Worm (Caenorhabditis elegans) whole organism, mixed stage, embryonic: Measurements from ENCODE around the gene C04G6.11.

Source experiments
- M03D4.4 ChIP-seq: sonication (generic microtip); optimal IDR thresholded peaks from 2 replicates; lab custom pipeline; 2017; ENCODE audit warnings: mild to moderate bottlenecking, missing genetic modification characterization, missing compliant biosample characterization
- bed-3 ChIP-seq: fragments of 200-800 bp; sonication (Bioruptor generic); optimal IDR thresholded peaks from 3 replicates; lab custom pipeline; 2018; ENCODE audit warnings: mild to moderate bottlenecking, missing genetic modification characterization, moderate library complexity, missing compliant biosample characterization
- ceh-39 ChIP-seq: fragments of 150-350 bp; optimal IDR thresholded peaks from 2 replicates; lab custom pipeline; 2014; ENCODE audit warnings: missing biosample characterization, missing genetic modification characterization
- ceh-43 ChIP-seq: fragments of 200-800 bp; sonication (Bioruptor generic); optimal IDR thresholded peaks from 2 replicates; lab custom pipeline; 2018; ENCODE audit warnings: mild to moderate bottlenecking, missing genetic modification characterization, moderate library complexity, missing compliant biosample characterization
- ceh-83 ChIP-seq: fragments of 200-800 bp; sonication (Bioruptor generic); optimal IDR thresholded peaks from 2 replicates; lab custom pipeline; 2018; ENCODE audit warnings: mild to moderate bottlenecking, missing genetic modification characterization, missing compliant biosample characterization
- ces-1 ChIP-seq: fragments of 150-350 bp; optimal IDR thresholded peaks from 2 replicates; lab custom pipeline; 2014; ENCODE audit warnings: missing biosample characterization, missing genetic modification reagents, missing genetic modification characterization
- drap-1 ChIP-seq: fragments of 200-800 bp; sonication (Bioruptor generic); optimal IDR thresholded peaks from 3 replicates; lab custom pipeline; 2018; ENCODE audit warnings: mild to moderate bottlenecking, missing genetic modification characterization, missing compliant biosample characterization
- elt-1 ChIP-seq: sonication (generic microtip); optimal IDR thresholded peaks from 2 replicates; lab custom pipeline; 2017; ENCODE audit warnings: missing genetic modification characterization, mild to moderate bottlenecking, missing compliant biosample characterization, antibody characterized with exemption, moderate library complexity, borderline replicate concordance; ENCODE audit not compliant: insufficient read depth
- elt-3 ChIP-seq: fragments of 150-350 bp; optimal IDR thresholded peaks from 2 replicates; lab custom pipeline; 2014; ENCODE audit warnings: missing biosample characterization, missing genetic modification characterization
- flh-1 ChIP-seq: fragments of 200-800 bp; sonication (Bioruptor generic); optimal IDR thresholded peaks from 2 replicates; lab custom pipeline; 2018; ENCODE audit warnings: mild to moderate bottlenecking, missing genetic modification characterization, moderate library complexity, missing compliant biosample characterization
- ham-2 ChIP-seq: fragments of 200-800 bp; sonication (Bioruptor generic); optimal IDR thresholded peaks from 2 replicates; lab custom pipeline; 2018; ENCODE audit warnings: mild to moderate bottlenecking, missing genetic modification characterization, missing compliant biosample characterization
- hlh-1 ChIP-seq: fragments of 150-350 bp; optimal IDR thresholded peaks from 2 replicates; lab custom pipeline; 2014; ENCODE audit warnings: missing biosample characterization, missing genetic modification reagents, missing genetic modification characterization
- lin-13 ChIP-seq: fragments of 150-350 bp; optimal IDR thresholded peaks from 2 replicates; lab custom pipeline; 2014; ENCODE audit warnings: missing biosample characterization, missing genetic modification characterization
- lin-32 ChIP-seq: fragments of 200-800 bp; sonication (Bioruptor generic); optimal IDR thresholded peaks from 2 replicates; lab custom pipeline; 2018; ENCODE audit warnings: mild to moderate bottlenecking, missing genetic modification characterization, missing compliant biosample characterization
- lsy-2 ChIP-seq: fragments of 150-350 bp; optimal IDR thresholded peaks from 2 replicates; lab custom pipeline; 2014; ENCODE audit warnings: missing biosample characterization, missing genetic modification characterization
- mab-5 ChIP-seq: fragments of 150-350 bp; optimal IDR thresholded peaks from 2 replicates; lab custom pipeline; 2014; ENCODE audit warnings: missing biosample characterization, missing genetic modification characterization
- mep-1 ChIP-seq: fragments of 150-350 bp; optimal IDR thresholded peaks from 2 replicates; lab custom pipeline; 2017; ENCODE audit warnings: missing biosample characterization, missing genetic modification reagents, missing genetic modification characterization, inconsistent platforms
- mls-2 ChIP-seq: sonication (generic microtip); optimal IDR thresholded peaks from 2 replicates; lab custom pipeline; 2016; ENCODE audit warnings: mild to moderate bottlenecking, missing genetic modification characterization, moderate library complexity, missing compliant biosample characterization
- nhr-12 ChIP-seq: fragments of 150-350 bp; optimal IDR thresholded peaks from 2 replicates; lab custom pipeline; 2014; ENCODE audit warnings: missing biosample characterization, missing genetic modification characterization
- nhr-2 ChIP-seq: fragments of 150-350 bp; optimal IDR thresholded peaks from 2 replicates; lab custom pipeline; 2014; ENCODE audit warnings: missing biosample characterization, missing genetic modification characterization
- nhr-237 ChIP-seq: fragments of 150-350 bp; optimal IDR thresholded peaks from 2 replicates; lab custom pipeline; 2014; ENCODE audit warnings: missing biosample characterization, missing genetic modification characterization
- nhr-28 ChIP-seq: fragments of 150-350 bp; optimal IDR thresholded peaks from 2 replicates; lab custom pipeline; 2014; ENCODE audit warnings: missing biosample characterization, missing genetic modification characterization
- nhr-76 ChIP-seq: sonication (generic microtip); optimal IDR thresholded peaks from 2 replicates; lab custom pipeline; 2017; ENCODE audit warnings: missing biosample characterization, missing genetic modification characterization
- sem-2 ChIP-seq: fragments of 200-800 bp; sonication (Bioruptor generic); optimal IDR thresholded peaks from 2 replicates; lab custom pipeline; 2018; ENCODE audit warnings: mild to moderate bottlenecking, missing genetic modification characterization, missing compliant biosample characterization
- snpc-4 ChIP-seq: fragments of 150-350 bp; optimal IDR thresholded peaks from 2 replicates; lab custom pipeline; 2014; ENCODE audit warnings: missing biosample characterization, missing genetic modification characterization
- tbx-8 ChIP-seq: fragments of 200-800 bp; sonication (Bioruptor generic); optimal IDR thresholded peaks from 2 replicates; lab custom pipeline; 2018; ENCODE audit warnings: mild to moderate bottlenecking, missing genetic modification characterization, moderate library complexity, missing compliant biosample characterization
- unc-120 ChIP-seq: sonication (generic microtip); optimal IDR thresholded peaks from 2 replicates; lab custom pipeline; 2017; ENCODE audit warnings: missing genetic modification characterization, missing compliant biosample characterization; ENCODE audit not compliant: poor library complexity, severe bottlenecking
- unc-39 ChIP-seq: fragments of 150-350 bp; optimal IDR thresholded peaks from 2 replicates; lab custom pipeline; 2014; ENCODE audit warnings: missing biosample characterization, missing genetic modification characterization
- unc-62 ChIP-seq: fragments of 150-350 bp; optimal IDR thresholded peaks from 2 replicates; lab custom pipeline; 2014; ENCODE audit warnings: missing biosample characterization, missing genetic modification reagents, missing genetic modification characterization
- zip-8 ChIP-seq: fragments of 150-350 bp; optimal IDR thresholded peaks from 2 replicates; lab custom pipeline; 2014; ENCODE audit warnings: missing biosample characterization, missing genetic modification characterization
- ztf-11 ChIP-seq: fragments of 150-350 bp; optimal IDR thresholded peaks from 2 replicates; lab custom pipeline; 2014; ENCODE audit warnings: missing biosample characterization, missing genetic modification characterization

C04G6.11 gene

ce11 chrII:5103189-5103588 is 445 bp downstream of the C04G6.11 start:
- TF ChIP-seq lin-32, result no peak
- no peak for TF ChIP-seq M03D4.4 (tag; lab: Kevin White, UChicago)
- TF ChIP-seq elt-1 (tag; lab: Kevin White, UChicago), result no peak
- no peak for TF ChIP-seq unc-39 (tag; lab: Kevin White, UChicago)

DNA sequence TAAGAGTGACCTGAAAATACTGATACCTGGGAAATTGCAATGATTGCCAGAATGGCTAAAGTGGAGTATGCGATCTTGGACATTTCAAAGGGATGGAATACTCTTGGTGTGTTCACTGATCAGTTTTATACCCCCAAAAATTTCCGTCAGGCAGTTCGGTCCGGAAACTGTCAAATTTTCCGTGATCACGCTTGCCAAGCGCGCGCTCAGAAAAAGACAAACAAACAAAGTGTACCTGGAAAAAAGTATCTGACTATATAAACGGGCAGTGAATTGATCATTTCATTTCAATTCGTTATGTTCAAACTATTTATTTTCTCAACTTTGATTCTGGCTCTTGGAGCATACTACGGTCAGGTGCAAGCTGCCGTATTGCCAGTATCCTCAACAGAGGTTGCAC is 1.9 kb downstream of the C04G6.11 start, which contains the start of the genes idpb-3 and idpb-1:
TSS of gene idpb-3 (minus strand) at position 101 of the 400 bp plus-strand sequence.
TSS of gene idpb-1 (plus strand) at position 284 of the 400 bp plus-strand sequence.
- TF ChIP-seq mep-1 (tag; lab: Kevin White, UChicago), result no peak
- no peak for TF ChIP-seq ces-1 (GFP tag; lab: Kevin White, UChicago)
- no peak for TF ChIP-seq ceh-43
- TF ChIP-seq sem-2, result no peak
- TF ChIP-seq lsy-2 (tag; lab: Kevin White, UChicago), result no peak
- no peak for TF ChIP-seq bed-3 (GFP tag; lab: Kevin White, UChicago)
- no peak for TF ChIP-seq nhr-12 (tag; lab: Kevin White, UChicago)
- no peak for TF ChIP-seq nhr-237 (tag; lab: Kevin White, UChicago)
- TF ChIP-seq drap-1 (GFP tag; lab: Kevin White, UChicago), result no peak
- no peak for TF ChIP-seq mab-5 (tag; lab: Kevin White, UChicago)
- no peak for TF ChIP-seq hlh-1 (tag; lab: Kevin White, UChicago)
- no peak for TF ChIP-seq lin-13 (tag; lab: Kevin White, UChicago)
- no peak for TF ChIP-seq unc-62 (GFP tag; lab: Kevin White, UChicago)

DNA sequence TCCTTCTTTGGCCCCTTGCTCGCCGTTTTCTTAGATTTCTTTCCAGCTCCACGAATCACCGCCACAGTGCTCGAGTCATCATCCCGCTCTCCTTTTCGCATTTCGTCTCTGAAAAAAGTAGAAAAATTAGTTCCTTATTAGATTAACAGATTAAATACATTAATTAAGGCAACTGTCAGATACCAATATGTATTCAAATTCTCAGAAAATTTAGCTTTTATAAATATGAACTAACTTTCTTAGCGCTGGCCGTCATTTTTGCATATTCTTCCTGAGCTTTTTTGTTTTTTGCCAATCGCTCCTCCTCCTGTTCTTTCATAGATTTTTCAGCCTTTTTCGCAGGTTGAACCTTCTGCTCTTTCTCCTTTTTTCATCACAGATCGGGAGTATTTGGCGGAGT is 4.0 kb downstream of the C04G6.11 start, which contains the start of gene C04G6.6:
TSS of gene C04G6.6 (minus strand) at position 101 of the 400 bp plus-strand sequence.
- TF ChIP-seq mls-2 (no peak), lin-32 (no peak), hlh-1 (tag; lab: Kevin White, UChicago) (no peak), sem-2 (no peak), elt-1 (tag; lab: Kevin White, UChicago) (no peak), mep-1 (tag; lab: Kevin White, UChicago) (no peak), ztf-11 (tag; lab: Kevin White, UChicago) (no peak), drap-1 (GFP tag; lab: Kevin White, UChicago) (no peak), nhr-28 (tag; lab: Kevin White, UChicago) (no peak), nhr-76 (tag; lab: Kevin White, UChicago) (no peak), ceh-83 (no peak), lin-13 (tag; lab: Kevin White, UChicago) (no peak), ceh-39 (tag; lab: Kevin White, UChicago) (no peak), ham-2 (GFP tag; lab: Kevin White, UChicago) (no peak), zip-8 (no peak), tbx-8 (GFP tag; lab: Kevin White, UChicago) (no peak)
- TF ChIP-seq, all 35 proteins: peak for 0

ce11 chrII:5099034-5099433 is 4.6 kb downstream of the C04G6.11 start:
- TF ChIP-seq nhr-12 (tag; lab: Kevin White, UChicago) (no peak), mep-1 (tag; lab: Kevin White, UChicago) (no peak), nhr-2 (tag; lab: Kevin White, UChicago) (no peak), ham-2 (GFP tag; lab: Kevin White, UChicago) (no peak), unc-120 (tag; lab: Kevin White, UChicago) (no peak), lin-13 (tag; lab: Kevin White, UChicago) (no peak), elt-3 (no peak), flh-1 (GFP tag; lab: Kevin White, UChicago) (no peak)

DNA sequence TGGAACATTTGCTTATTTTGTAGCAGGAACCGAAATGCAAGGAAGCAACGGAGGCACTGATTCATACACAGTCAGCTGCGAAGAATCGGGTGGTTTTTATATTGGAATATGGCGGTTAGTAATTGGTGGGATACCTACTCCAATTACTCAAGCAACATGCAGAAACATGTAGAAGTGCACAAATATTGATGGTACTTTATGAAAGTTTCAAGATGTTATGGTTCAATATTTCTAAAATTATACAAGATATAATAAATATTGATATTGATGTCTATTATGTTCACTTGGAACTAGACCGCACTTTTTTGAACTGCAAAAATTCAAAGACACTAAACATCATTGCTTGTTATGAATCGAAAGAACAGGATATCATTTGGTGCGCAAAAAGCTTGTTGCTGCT is 9.7 kb downstream of the C04G6.11 start, which contains the start of gene C04G6.13:
TSS of gene C04G6.13 (plus strand) at position 301 of the 400 bp plus-strand sequence.
- TF ChIP-seq ham-2 (GFP tag; lab: Kevin White, UChicago) (no peak), mls-2 (no peak), mep-1 (tag; lab: Kevin White, UChicago) (no peak), hlh-1 (tag; lab: Kevin White, UChicago) (no peak), ces-1 (GFP tag; lab: Kevin White, UChicago) (no peak), mab-5 (tag; lab: Kevin White, UChicago) (no peak), flh-1 (GFP tag; lab: Kevin White, UChicago) (no peak), lin-32 (no peak), snpc-4 (tag; lab: Kevin White, UChicago) (no peak), nhr-28 (tag; lab: Kevin White, UChicago) (no peak), nhr-2 (tag; lab: Kevin White, UChicago) (no peak), ceh-43 (no peak), ceh-39 (tag; lab: Kevin White, UChicago) (no peak), elt-1 (tag; lab: Kevin White, UChicago) (no peak), tbx-8 (GFP tag; lab: Kevin White, UChicago) (no peak), elt-3 (no peak), ztf-11 (tag; lab: Kevin White, UChicago) (no peak)
